Worm (Caenorhabditis elegans): ENCODE measurements around the gene grd-8.

The grd-8 gene

DNA sequence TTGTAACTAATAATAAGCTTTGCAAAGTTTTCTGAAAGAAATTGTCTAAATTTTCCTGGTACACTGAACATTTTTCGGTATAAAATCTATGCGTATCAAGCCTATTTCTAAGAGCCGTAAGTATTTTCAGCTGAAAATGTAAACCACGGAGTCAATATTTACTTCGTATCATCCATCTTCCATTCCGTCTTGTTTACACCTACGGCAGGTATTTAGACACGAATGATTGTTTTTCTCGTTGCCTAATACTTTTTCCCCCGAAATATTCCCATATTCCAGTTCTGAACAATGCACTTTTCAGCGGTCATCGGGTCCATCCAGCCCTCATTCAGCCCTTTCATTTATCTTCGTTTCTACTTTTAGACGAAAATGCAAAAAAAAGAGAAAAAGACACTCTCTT, 5.4 kb downstream of the grd-8 start:
- TF ChIP-seq lin-39 (tag; optimal IDR thresholded peaks at IDR 0.05), result peak; percentile 32
- peak; percentile 88 for TF ChIP-seq pha-4 (tag; optimal IDR thresholded peaks at IDR 0.05)
- no peak for TF ChIP-seq fos-1 (tag; optimal IDR thresholded peaks at IDR 0.05)
- no peak for TF ChIP-seq elt-1 (tag; optimal IDR thresholded peaks at IDR 0.05)
- TF ChIP-seq jun-1 (tag; optimal IDR thresholded peaks at IDR 0.05), result no peak

DNA sequence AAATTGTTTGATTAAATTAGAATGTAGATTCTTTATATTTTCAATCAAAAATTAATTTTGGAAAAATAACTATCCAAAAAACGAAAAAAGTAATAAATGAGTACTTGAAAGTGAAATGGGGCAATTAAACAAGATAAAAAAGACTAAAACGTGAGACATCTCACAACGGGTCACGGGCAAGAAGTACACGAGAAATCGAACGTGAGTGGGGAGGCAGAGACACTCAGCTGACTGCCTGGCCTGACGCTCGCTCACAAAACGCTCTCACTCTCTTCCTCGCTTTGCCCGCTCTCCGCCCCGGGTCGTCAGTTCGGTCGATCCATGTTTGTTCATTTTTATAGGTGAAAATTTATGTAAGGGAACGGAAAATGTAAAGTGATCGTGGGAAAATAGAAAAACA, 5.9 kb downstream of the grd-8 start:
- no peak for TF ChIP-seq skn-1 (tag; optimal IDR thresholded peaks at IDR 0.05)
- TF ChIP-seq ceh-16 (tag; optimal IDR thresholded peaks at IDR 0.05), result no peak
- TF ChIP-seq ceh-28 (tag; optimal IDR thresholded peaks at IDR 0.05), result no peak
- no peak for TF ChIP-seq daf-12 (tag; optimal IDR thresholded peaks at IDR 0.05)
- no peak for TF ChIP-seq eor-1 (tag; optimal IDR thresholded peaks at IDR 0.05)
- no peak for TF ChIP-seq nhr-67 (tag; optimal IDR thresholded peaks at IDR 0.05)
- no peak for TF ChIP-seq unc-62 (GFP tag; optimal IDR thresholded peaks at IDR 0.05)
- TF ChIP-seq zag-1 (tag; optimal IDR thresholded peaks at IDR 0.05), result no peak
- peak; percentile 38 for TF ChIP-seq hmg-11 (tag; optimal IDR thresholded peaks at IDR 0.05)
- TF ChIP-seq elt-1 (tag; optimal IDR thresholded peaks at IDR 0.05), result no peak
- TF ChIP-seq fkh-10 (GFP tag; optimal IDR thresholded peaks at IDR 0.05), result no peak
- no peak for TF ChIP-seq nhr-12 (tag; optimal IDR thresholded peaks at IDR 0.05)
- no peak for TF ChIP-seq nhr-28 (tag; optimal IDR thresholded peaks at IDR 0.05)
- TF ChIP-seq lin-15B (tag; optimal IDR thresholded peaks at IDR 0.05), result no peak
- TF ChIP-seq mml-1 (tag; optimal IDR thresholded peaks at IDR 0.05), result no peak
- TF ChIP-seq tbx-2 (tag; optimal IDR thresholded peaks at IDR 0.05), result no peak
- no peak for TF ChIP-seq jun-1 (tag; optimal IDR thresholded peaks at IDR 0.05)
- no peak for TF ChIP-seq R02D3.7 (tag; optimal IDR thresholded peaks at IDR 0.05)
- TF ChIP-seq ama-1 (optimal IDR thresholded peaks at IDR 0.05), result peak; percentile 8
- peak; percentile 15 for TF ChIP-seq nhr-23 (tag; optimal IDR thresholded peaks at IDR 0.05)
- no peak for TF ChIP-seq fos-1 (tag; optimal IDR thresholded peaks at IDR 0.05)
- TF ChIP-seq ztf-11 (tag; optimal IDR thresholded peaks at IDR 0.05), result no peak
- TF ChIP-seq fkh-2 (tag; optimal IDR thresholded peaks at IDR 0.05), result no peak
- TF ChIP-seq pha-4 (tag; optimal IDR thresholded peaks at IDR 0.05), result peak; percentile 45
- no peak for TF ChIP-seq ztf-4 (tag; optimal IDR thresholded peaks at IDR 0.05)
- no peak for TF ChIP-seq lin-39 (tag; optimal IDR thresholded peaks at IDR 0.05)
- peak; percentile 31 for TF ChIP-seq elt-2 (tag; optimal IDR thresholded peaks at IDR 0.05)
- TF ChIP-seq nhr-43 (tag; optimal IDR thresholded peaks at IDR 0.05; ENCODE audit: poor library complexity, severe bottlenecking), result no peak
- TF ChIP-seq sea-2 (GFP tag; optimal IDR thresholded peaks at IDR 0.05), result no peak
- TF ChIP-seq mdl-1 (tag; optimal IDR thresholded peaks at IDR 0.05), result no peak
- TF ChIP-seq elt-3 (tag; optimal IDR thresholded peaks at IDR 0.05), result no peak
- TF ChIP-seq egl-27 (tag; optimal IDR thresholded peaks at IDR 0.05), result no peak
- TF ChIP-seq nhr-77 (tag; optimal IDR thresholded peaks at IDR 0.05), result no peak

DNA sequence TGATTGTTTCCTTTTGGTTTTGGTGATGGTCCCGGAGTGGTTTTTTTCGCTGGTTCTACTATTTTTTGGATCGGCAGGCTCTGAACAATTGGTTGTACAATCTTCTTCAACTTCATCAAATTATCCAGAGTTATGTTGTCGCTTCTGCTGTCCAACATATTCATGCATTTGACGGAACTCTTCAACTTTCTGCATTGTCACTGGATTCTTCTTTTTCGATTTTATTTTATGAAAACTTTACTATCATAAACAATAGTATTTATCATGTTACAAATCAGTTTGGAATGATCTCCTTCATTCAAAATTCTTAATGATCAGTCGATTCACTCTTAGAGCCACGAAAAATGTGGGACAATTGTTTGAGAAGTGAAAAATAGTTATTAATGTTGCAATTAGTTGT, 9.8 kb downstream of the grd-8 start:
- TF ChIP-seq lin-15B (tag; optimal IDR thresholded peaks at IDR 0.05) (no peak), aly-2 (tag; optimal IDR thresholded peaks at IDR 0.05) (no peak), ceh-28 (tag; optimal IDR thresholded peaks at IDR 0.05) (no peak), sea-2 (GFP tag; optimal IDR thresholded peaks at IDR 0.05) (no peak), nhr-28 (tag; optimal IDR thresholded peaks at IDR 0.05) (no peak), nfya-1 (tag; optimal IDR thresholded peaks at IDR 0.05; ENCODE audit: insufficient read depth) (no peak), nhr-43 (tag; optimal IDR thresholded peaks at IDR 0.05; ENCODE audit: poor library complexity, severe bottlenecking) (no peak), zag-1 (tag; optimal IDR thresholded peaks at IDR 0.05) (no peak), fkh-10 (GFP tag; optimal IDR thresholded peaks at IDR 0.05) (no peak), pqm-1 (tag; optimal IDR thresholded peaks at IDR 0.05) (no peak), ama-1 (optimal IDR thresholded peaks at IDR 0.05) (no peak), snpc-4 (tag; optimal IDR thresholded peaks at IDR 0.05) (no peak), nhr-12 (tag; optimal IDR thresholded peaks at IDR 0.05) (no peak), nhr-11 (tag; optimal IDR thresholded peaks at IDR 0.05) (no peak), ztf-11 (tag; optimal IDR thresholded peaks at IDR 0.05) (no peak), elt-2 (tag; optimal IDR thresholded peaks at IDR 0.05) (no peak), fos-1 (tag; optimal IDR thresholded peaks at IDR 0.05) (no peak)

DNA sequence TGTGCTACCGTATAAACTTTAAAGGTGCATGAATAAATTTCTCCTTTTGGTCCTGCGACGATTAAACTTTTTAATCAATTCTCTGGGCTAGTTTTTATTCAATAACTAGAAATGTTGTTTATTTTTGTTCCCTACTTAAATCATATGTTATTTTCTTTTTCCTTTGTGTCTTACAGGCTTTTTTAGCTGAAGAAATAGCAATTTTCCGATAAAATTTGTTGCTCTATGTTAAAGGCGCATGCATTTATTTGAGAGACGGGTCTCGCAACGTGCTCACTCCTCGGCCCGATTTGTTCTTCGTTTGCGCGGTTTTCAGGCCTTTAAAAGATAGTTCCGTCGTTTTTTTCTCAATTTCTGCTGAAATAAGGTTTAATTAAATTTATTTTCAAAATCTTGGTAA, 11.6 kb downstream of the grd-8 start:
- TF ChIP-seq lin-15B (tag; optimal IDR thresholded peaks at IDR 0.05) (peak; percentile 14), nfya-1 (tag; optimal IDR thresholded peaks at IDR 0.05; ENCODE audit: insufficient read depth) (peak; percentile 26), unc-62 (GFP tag; optimal IDR thresholded peaks at IDR 0.05) (no peak), egl-27 (tag; optimal IDR thresholded peaks at IDR 0.05) (no peak), snpc-4 (tag; optimal IDR thresholded peaks at IDR 0.05) (peak; percentile 19), hmg-11 (tag; optimal IDR thresholded peaks at IDR 0.05) (peak; percentile 19), nhr-28 (tag; optimal IDR thresholded peaks at IDR 0.05) (no peak), pha-4 (tag; optimal IDR thresholded peaks at IDR 0.05) (peak; percentile 29), nhr-237 (tag; optimal IDR thresholded peaks at IDR 0.05) (no peak)
